Fruit fly (Drosophila melanogaster) whole organism, embryonic: ENCODE data around the gene vir-1.
A peak's percentile ranks its signal among the peaks of the same experiment; 100 is the strongest.

ENCODE experiments used
- ATbp ChIP-seq: fragments of 200-800 bp; sonication (Bioruptor generic); optimal IDR thresholded peaks from 2 replicates; lab custom pipeline; 2017; ENCODE audit warnings: missing biosample characterization, mild to moderate bottlenecking, missing genetic modification characterization, missing genetic modification reagents
- Atf-2 ChIP-seq: fragments of 200-800 bp; sonication (Bioruptor generic); optimal IDR thresholded peaks from 2 replicates; lab custom pipeline; 2016; ENCODE audit warnings: missing biosample characterization, missing genetic modification characterization
- CG11398 ChIP-seq: fragments of 200-800 bp; sonication (Bioruptor generic); optimal IDR thresholded peaks from 2 replicates; lab custom pipeline; 2016; ENCODE audit warnings: missing biosample characterization, missing genetic modification characterization
- CG14710 ChIP-seq: fragments of 200-800 bp; sonication (Bioruptor generic); optimal IDR thresholded peaks from 3 replicates; lab custom pipeline; 2019; ENCODE audit warnings: missing biosample characterization, mild to moderate bottlenecking, missing genetic modification characterization, moderate library complexity
- CG16779 ChIP-seq: fragments of 200-800 bp; sonication (Bioruptor generic); IDR thresholded peaks from 2 replicates; pipeline ENCODE4 v1.3.6; 2022; ENCODE audit warnings: missing biosample characterization, missing genetic modification characterization
- CG16815 ChIP-seq: fragments of 200-800 bp; sonication (Bioruptor generic); optimal IDR thresholded peaks from 3 replicates; lab custom pipeline; 2017; ENCODE audit warnings: missing biosample characterization, mild to moderate bottlenecking, missing genetic modification characterization
- CG17829 ChIP-seq: fragments of 200-800 bp; optimal IDR thresholded peaks from 2 replicates; lab custom pipeline; 2019; ENCODE audit warnings: missing biosample characterization, mild to moderate bottlenecking, missing genetic modification characterization, moderate library complexity
- CG18619 ChIP-seq: fragments of 200-800 bp; sonication (Bioruptor generic); optimal IDR thresholded peaks from 3 replicates; lab custom pipeline; 2017; ENCODE audit warnings: missing biosample characterization, mild to moderate bottlenecking, missing genetic modification characterization
- CG30403 ChIP-seq: fragments of 200-800 bp; sonication (Bioruptor generic); optimal IDR thresholded peaks from 3 replicates; lab custom pipeline; 2016; ENCODE audit warnings: missing biosample characterization, missing genetic modification characterization
- CG4854 ChIP-seq: fragments of 200-800 bp; sonication (Bioruptor generic); optimal IDR thresholded peaks from 2 replicates; lab custom pipeline; 2016; ENCODE audit warnings: missing biosample characterization, missing genetic modification characterization, inconsistent platforms
- CG5245 ChIP-seq: fragments of 200-800 bp; sonication (Bioruptor generic); optimal IDR thresholded peaks from 3 replicates; lab custom pipeline; 2016; ENCODE audit warnings: missing biosample characterization, missing genetic modification characterization
- CG8924 ChIP-seq: fragments of 200-800 bp; optimal IDR thresholded peaks from 3 replicates; lab custom pipeline; 2019; ENCODE audit warnings: missing biosample characterization, mild to moderate bottlenecking, missing genetic modification characterization, moderate library complexity
- CG9437 ChIP-seq: fragments of 200-800 bp; sonication (Bioruptor generic); optimal IDR thresholded peaks from 2 replicates; lab custom pipeline; 2018; ENCODE audit warnings: missing biosample characterization, mild to moderate bottlenecking, missing genetic modification characterization
- CHES-1-like ChIP-seq: fragments of 200-800 bp; sonication (Bioruptor generic); optimal IDR thresholded peaks from 2 replicates; lab custom pipeline; 2016; ENCODE audit warnings: missing biosample characterization, missing genetic modification characterization
- D ChIP-seq, 2 experiments: fragments of 200-800 bp in 1 of 2; fragments of >200 bp in 1 of 2; sonication (Bioruptor generic) in 1 of 2; optimal IDR thresholded peaks; 2 replicates in 1 of 2; 3 replicates in 1 of 2; lab custom pipeline; 2017; ENCODE audit warnings: mild to moderate bottlenecking in 1 of 2, missing biosample characterization in 1 of 2, missing genetic modification characterization in 1 of 2, missing genetic modification reagents in 1 of 2
- Doc2 ChIP-seq: fragments of 200-800 bp; sonication (Bioruptor generic); IDR thresholded peaks from 2 replicates; pipeline ENCODE4 v1.3.6; 2022; ENCODE audit warnings: missing biosample characterization, missing genetic modification characterization
- Dref ChIP-seq: fragments of 200-800 bp; sonication (Bioruptor generic); IDR thresholded peaks from 2 replicates; pipeline ENCODE4 v1.3.6; 2022; ENCODE audit warnings: missing biosample characterization, missing genetic modification characterization
- Ets65A ChIP-seq: fragments of 200-800 bp; sonication (Bioruptor generic); peaks from one replicate; lab custom pipeline; 2016; ENCODE audit warnings: missing biosample characterization, missing genetic modification characterization
- HHEX ChIP-seq: fragments of 200-800 bp; sonication (Bioruptor generic); optimal IDR thresholded peaks from 3 replicates; lab custom pipeline; 2017; ENCODE audit warnings: missing biosample characterization, mild to moderate bottlenecking, missing genetic modification characterization, missing genetic modification reagents
- Lhr ChIP-seq: fragments of 200-800 bp; sonication (Bioruptor generic); optimal IDR thresholded peaks from 3 replicates; lab custom pipeline; 2017; ENCODE audit warnings: mild to moderate bottlenecking, missing biosample characterization, missing genetic modification reagents, missing genetic modification characterization
- Mad ChIP-seq: fragments of 200-800 bp; sonication (Bioruptor generic); optimal IDR thresholded peaks from 2 replicates; lab custom pipeline; 2016; ENCODE audit warnings: missing biosample characterization, missing genetic modification characterization
- Med ChIP-seq: fragments of 200-800 bp; sonication (Bioruptor generic); peaks from one replicate; lab custom pipeline; 2016; ENCODE audit warnings: missing biosample characterization, missing genetic modification characterization, mild to moderate bottlenecking, inconsistent platforms, moderate library complexity
- Mrtf ChIP-seq: fragments of 200-800 bp; sonication (Bioruptor generic); IDR thresholded peaks from 3 replicates; pipeline ENCODE4 v1.3.6; 2022; ENCODE audit warnings: missing biosample characterization, missing genetic modification characterization
- NfI ChIP-seq: fragments of 200-800 bp; sonication (Bioruptor generic); optimal IDR thresholded peaks from 3 replicates; lab custom pipeline; 2018; ENCODE audit warnings: missing biosample characterization, mild to moderate bottlenecking, missing genetic modification characterization, moderate library complexity
- Ravus ChIP-seq: fragments of 200-800 bp; sonication (Bioruptor generic); IDR thresholded peaks from 2 replicates; pipeline ENCODE4 v1.3.6; 2022; ENCODE audit warnings: missing biosample characterization, missing genetic modification characterization
- Side ChIP-seq: fragments of 200-800 bp; sonication (Bioruptor generic); optimal IDR thresholded peaks from 2 replicates; lab custom pipeline; 2016; ENCODE audit warnings: missing biosample characterization, missing genetic modification characterization
- Ssrp ChIP-seq: fragments of 200-800 bp; sonication (Bioruptor generic); optimal IDR thresholded peaks from 2 replicates; lab custom pipeline; 2018; ENCODE audit warnings: missing biosample characterization, mild to moderate bottlenecking, missing genetic modification characterization, moderate library complexity
- Taf1 ChIP-seq: fragments of 200-800 bp; sonication (Bioruptor generic); IDR thresholded peaks from 2 replicates; pipeline ENCODE4 v1.3.6; 2022; ENCODE audit warnings: missing biosample characterization, missing genetic modification characterization
- bab2 ChIP-seq: fragments of 200-800 bp; sonication (Bioruptor generic); optimal IDR thresholded peaks from 2 replicates; lab custom pipeline; 2016; ENCODE audit warnings: missing biosample characterization, missing genetic modification characterization
- bbx ChIP-seq: fragments of 200-800 bp; sonication (Bioruptor generic); IDR thresholded peaks from 2 replicates; pipeline ENCODE4 v1.3.6; 2022; ENCODE audit warnings: missing biosample characterization, missing genetic modification characterization; ENCODE audit not compliant: partially characterized antibody
- chm ChIP-seq: fragments of 200-800 bp; sonication (Bioruptor generic); IDR thresholded peaks from 2 replicates; pipeline ENCODE4 v1.3.6; 2022; ENCODE audit warnings: missing biosample characterization, missing genetic modification characterization
- croc ChIP-seq: fragments of 200-800 bp; sonication (Bioruptor generic); conservative IDR thresholded peaks from 3 replicates; pipeline ENCODE4 v1.3.6; 2022; ENCODE audit warnings: missing biosample characterization, missing genetic modification characterization
- dm ChIP-seq: fragments of 200-800 bp; sonication (Bioruptor generic); optimal IDR thresholded peaks from 3 replicates; lab custom pipeline; 2016; ENCODE audit warnings: missing biosample characterization, missing genetic modification characterization
- dmrt11E ChIP-seq: fragments of 200-800 bp; sonication (Bioruptor generic); optimal IDR thresholded peaks from 3 replicates; lab custom pipeline; 2018; ENCODE audit warnings: missing biosample characterization, mild to moderate bottlenecking, missing genetic modification characterization, moderate library complexity
- dysf ChIP-seq: fragments of 200-800 bp; sonication (Bioruptor generic); IDR thresholded peaks from 3 replicates; pipeline ENCODE4 v1.3.6; 2022; ENCODE audit warnings: missing biosample characterization, missing genetic modification characterization
- en ChIP-seq: fragments of 200-800 bp; sonication (Bioruptor generic); optimal IDR thresholded peaks from 2 replicates; lab custom pipeline; 2016; ENCODE audit warnings: missing biosample characterization, missing genetic modification characterization
- ewg ChIP-seq: fragments of 200-800 bp; sonication (Bioruptor generic); optimal IDR thresholded peaks from 3 replicates; lab custom pipeline; 2017; ENCODE audit warnings: mild to moderate bottlenecking, missing biosample characterization, missing genetic modification reagents, missing genetic modification characterization
- gce ChIP-seq: fragments of 200-800 bp; sonication (Bioruptor generic); IDR thresholded peaks from 3 replicates; pipeline ENCODE4 v1.3.6; 2022; ENCODE audit warnings: missing biosample characterization, missing genetic modification characterization
- jigr1 ChIP-seq: fragments of 200-800 bp; sonication (Bioruptor generic); IDR thresholded peaks from 3 replicates; pipeline ENCODE4 v1.3.6; 2022; ENCODE audit warnings: missing biosample characterization, missing genetic modification characterization
- rib ChIP-seq: fragments of 200-800 bp; sonication (Bioruptor generic); IDR thresholded peaks from 2 replicates; pipeline ENCODE4 v1.3.6; 2022; ENCODE audit warnings: missing biosample characterization, missing genetic modification characterization
- sens-2 ChIP-seq: fragments of 200-800 bp; sonication (Bioruptor generic); IDR thresholded peaks from 2 replicates; pipeline ENCODE4 v1.3.6; 2022; ENCODE audit warnings: missing biosample characterization, missing genetic modification characterization
- slou ChIP-seq: fragments of 200-800 bp; sonication (Bioruptor generic); optimal IDR thresholded peaks from 3 replicates; lab custom pipeline; 2016; ENCODE audit warnings: missing biosample characterization, missing genetic modification characterization
- so ChIP-seq: fragments of 200-800 bp; sonication (Bioruptor generic); IDR thresholded peaks from 3 replicates; pipeline ENCODE4 v1.3.6; 2022; ENCODE audit warnings: missing biosample characterization, missing genetic modification characterization
- sqz ChIP-seq: fragments of 200-800 bp; sonication (Bioruptor generic); optimal IDR thresholded peaks from 3 replicates; lab custom pipeline; 2018; ENCODE audit warnings: missing biosample characterization, mild to moderate bottlenecking, missing genetic modification characterization
- ssp ChIP-seq: fragments of 200-800 bp; sonication (Bioruptor generic); IDR thresholded peaks from 2 replicates; pipeline ENCODE4 v1.3.6; 2022; ENCODE audit warnings: missing biosample characterization, missing genetic modification characterization
- sug ChIP-seq: fragments of 200-800 bp; optimal IDR thresholded peaks from 2 replicates; lab custom pipeline; 2019; ENCODE audit warnings: missing biosample characterization, mild to moderate bottlenecking, missing genetic modification characterization, moderate library complexity
- trh ChIP-seq: fragments of 200-800 bp; sonication (Bioruptor generic); optimal IDR thresholded peaks from 2 replicates; lab custom pipeline; 2016; ENCODE audit warnings: missing biosample characterization, missing genetic modification characterization
- twi ChIP-seq: fragments of 200-800 bp; optimal IDR thresholded peaks from 2 replicates; lab custom pipeline; 2019; ENCODE audit warnings: missing biosample characterization, mild to moderate bottlenecking, missing genetic modification characterization, moderate library complexity
- zfh2 ChIP-seq: fragments of 200-800 bp; sonication (Bioruptor generic); optimal IDR thresholded peaks from 2 replicates; lab custom pipeline; 2016; ENCODE audit warnings: missing biosample characterization, missing genetic modification characterization

Gene vir-1

DNA sequence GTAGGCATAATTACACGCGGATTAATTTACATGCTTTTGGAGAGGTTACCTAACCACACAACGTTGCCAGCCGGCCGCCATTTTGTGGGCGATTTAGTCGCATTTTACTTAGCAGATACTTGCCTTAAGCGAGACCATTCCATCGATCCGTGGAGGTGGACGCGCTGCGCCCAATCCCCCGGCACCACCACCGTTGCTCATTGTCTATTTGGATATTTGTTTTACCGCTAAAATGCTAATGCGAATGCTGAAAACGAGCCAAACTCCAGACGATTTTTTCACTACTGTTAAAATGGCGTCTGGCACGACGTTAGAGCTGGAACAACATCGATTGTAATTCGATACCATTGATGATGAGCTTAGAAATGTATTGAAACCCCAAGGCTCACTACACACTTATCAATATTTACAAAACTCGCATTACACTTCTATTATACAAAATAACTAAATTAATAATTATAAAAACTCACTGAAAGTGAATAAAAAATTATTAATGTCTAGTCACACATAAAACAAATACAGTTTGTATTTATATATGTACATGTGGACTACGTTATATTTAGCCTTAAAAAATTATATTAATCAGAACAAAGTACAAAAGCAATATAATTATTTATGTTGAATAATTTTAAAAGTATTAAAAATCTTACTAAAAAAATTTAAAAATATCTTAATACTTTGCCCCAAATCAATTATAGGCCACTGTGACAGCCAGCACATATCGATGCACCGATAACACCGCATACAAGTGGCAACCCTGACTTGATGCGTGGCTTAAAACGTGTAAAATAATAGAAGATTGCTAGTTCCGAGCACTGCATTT is 10.7 kb upstream of the vir-1 start, which contains the start of gene eRF3 (continued):
- TF ChIP-seq en (no peak), CG11398 (GFP tag; lab: Kevin White, UChicago) (no peak), CG14710 (tag; lab: Kevin White, UChicago) (peak; percentile 91), rib (GFP tag; lab: Robert Waterston, UW) (no peak), Mad (GFP tag; lab: Kevin White, UChicago) (peak; percentile 5), Ravus (GFP tag; lab: Robert Waterston, UW) (peak; percentile 27), zfh2 (GFP tag; lab: Kevin White, UChicago) (peak; percentile 30), Dref (GFP tag; lab: Robert Waterston, UW) (peak; percentile 71), HHEX (GFP tag; lab: Kevin White, UChicago) (peak; percentile 55), dmrt11E (tag; lab: Kevin White, UChicago) (peak; percentile 85), CG16815 (GFP tag; lab: Kevin White, UChicago) (peak; percentile 77), trh (GFP tag; lab: Kevin White, UChicago) (peak; percentile 33), sens-2 (0 out of 2 replicates have a peak, but pooled peaks have one; percentile 35), CHES-1-like (GFP tag; lab: Kevin White, UChicago) (no peak), Doc2 (GFP tag; lab: Robert Waterston, UW) (no peak), croc (GFP tag; lab: Robert Waterston, UW) (peak; percentile 64), sug (tag; lab: Kevin White, UChicago) (peak; percentile 76), dysf (GFP tag; lab: Robert Waterston, UW) (peak; percentile 86; the same call in 2 of the 3 replicates), chm (GFP tag; lab: Robert Waterston, UW) (0 out of 2 replicates have a peak, but pooled peaks have one; percentile 61), jigr1 (no peak), CG8924 (tag; lab: Kevin White, UChicago) (peak; percentile 90), dm (GFP tag; lab: Kevin White, UChicago) (peak; percentile 81), CG5245 (peak; percentile 9), bab2 (GFP tag; lab: Kevin White, UChicago) (peak; percentile 14), Taf1 (GFP tag; lab: Robert Waterston, UW) (peak; percentile 59; the same call in 1 of the 2 replicates), CG30403 (GFP tag; lab: Kevin White, UChicago) (peak; percentile 86), slou (GFP tag; lab: Kevin White, UChicago) (peak; percentile 50), Ets65A (GFP tag; lab: Kevin White, UChicago) (peak; percentile 24), so (GFP tag; lab: Robert Waterston, UW) (0 out of 3 replicates have a peak, but pooled peaks have one; percentile 36), Side (GFP tag; lab: Kevin White, UChicago) (no peak), Atf-2 (GFP tag; lab: Kevin White, UChicago) (peak; percentile 10), ATbp (GFP tag; lab: Kevin White, UChicago) (peak; percentile 33), ewg (peak; percentile 52), CG17829 (tag; lab: Kevin White, UChicago) (peak; percentile 85), Lhr (no peak), Ssrp (tag; lab: Kevin White, UChicago) (peak; percentile 86), CG9437 (GFP tag; lab: Kevin White, UChicago) (peak; percentile 78), CG4854 (GFP tag; lab: Kevin White, UChicago) (no peak), CG18619 (GFP tag; lab: Kevin White, UChicago) (peak; percentile 63), gce (GFP tag; lab: Robert Waterston, UW) (0 out of 3 replicates have a peak, but pooled peaks have one; percentile 5), D (optimal IDR thresholded peaks at IDR 0.05; lab: Kevin White, UChicago) (peak; percentile 79), D (GFP tag; optimal IDR thresholded peaks at IDR 0.05; lab: Kevin White, UChicago) (peak; percentile 55), Mrtf (GFP tag; lab: Robert Waterston, UW) (peak; percentile 64; the same call in 2 of the 3 replicates), twi (tag; lab: Kevin White, UChicago) (peak; percentile 75), ssp (peak; percentile 72), sqz (peak; percentile 71), NfI (GFP tag; lab: Kevin White, UChicago) (peak; percentile 62), bbx (GFP tag; lab: Robert Waterston, UW) (no peak; the same call in 1 of the 2 replicates), Med (GFP tag; lab: Kevin White, UChicago) (peak; percentile 74), CG16779 (GFP tag; lab: Robert Waterston, UW) (0 out of 2 replicates have a peak, but pooled peaks have one; percentile 16)
